Worm (Caenorhabditis elegans) whole organism, mixed stage, embryonic: ENCODE data around the gene pdcd-2.

Experiments
- ces-1 ChIP-seq: fragments of 150-350 bp; optimal IDR thresholded peaks from 2 replicates; lab custom pipeline; 2014; ENCODE audit warnings: missing biosample characterization, missing genetic modification reagents, missing genetic modification characterization
- flh-1 ChIP-seq: fragments of 200-800 bp; sonication (Bioruptor generic); optimal IDR thresholded peaks from 2 replicates; lab custom pipeline; 2018; ENCODE audit warnings: mild to moderate bottlenecking, missing genetic modification characterization, moderate library complexity, missing compliant biosample characterization
- mab-5 ChIP-seq: fragments of 150-350 bp; optimal IDR thresholded peaks from 2 replicates; lab custom pipeline; 2014; ENCODE audit warnings: missing biosample characterization, missing genetic modification characterization
- mls-2 ChIP-seq: sonication (generic microtip); optimal IDR thresholded peaks from 2 replicates; lab custom pipeline; 2016; ENCODE audit warnings: mild to moderate bottlenecking, missing genetic modification characterization, moderate library complexity, missing compliant biosample characterization
- nhr-237 ChIP-seq: fragments of 150-350 bp; optimal IDR thresholded peaks from 2 replicates; lab custom pipeline; 2014; ENCODE audit warnings: missing biosample characterization, missing genetic modification characterization
- unc-39 ChIP-seq: fragments of 150-350 bp; optimal IDR thresholded peaks from 2 replicates; lab custom pipeline; 2014; ENCODE audit warnings: missing biosample characterization, missing genetic modification characterization

ce11 chrIII:4452749-4453148 is 34.9 kb upstream of the pdcd-2 start:
- no peak for TF ChIP-seq mab-5 (tag; lab: Kevin White, UChicago)
- TF ChIP-seq unc-39 = no peak
- TF ChIP-seq nhr-237 = no peak
- no peak for TF ChIP-seq flh-1
- no peak for TF ChIP-seq ces-1
- TF ChIP-seq mls-2 (tag; lab: Kevin White, UChicago) = peak; percentile 30
